Fruit fly (Drosophila melanogaster): ENCODE measurements around the gene Cad96Ca.

Cad96Ca gene

DNA sequence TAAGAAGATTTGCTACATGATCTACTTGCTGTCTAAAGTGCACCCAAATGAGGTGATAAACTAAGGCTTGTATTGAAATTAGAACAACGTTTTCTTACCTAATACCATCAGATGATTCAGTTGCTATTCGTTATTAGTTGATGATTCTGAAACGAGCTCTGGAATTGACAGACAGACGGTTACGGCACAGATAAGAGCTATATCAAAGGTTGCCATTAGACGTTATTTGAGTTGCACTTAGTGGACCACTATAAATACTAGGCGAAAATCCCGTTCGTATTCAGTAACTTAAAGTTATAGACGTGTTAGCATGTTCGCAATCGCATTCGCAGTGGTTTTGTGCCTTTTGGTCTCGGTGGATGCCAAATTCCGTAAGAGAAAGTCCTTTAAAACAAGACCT is 31.8 kb upstream of the Cad96Ca start, which contains the start of gene to:
to (plus strand) TSS at position 301 of the 400 bp plus-strand sequence.
- TF ChIP-seq Eip78C (GFP tag), result no peak
- TF ChIP-seq vri (GFP tag; optimal IDR thresholded peaks at IDR 0.05), result no peak
- TF ChIP-seq CG8632 (GFP tag; optimal IDR thresholded peaks at IDR 0.05), result no peak
- no peak for TF ChIP-seq esn (GFP tag; optimal IDR thresholded peaks at IDR 0.05)
- TF ChIP-seq CG11902 (GFP tag; optimal IDR thresholded peaks at IDR 0.05), result no peak
- no peak for TF ChIP-seq CG3032 (tag; optimal IDR thresholded peaks at IDR 0.05)
- TF ChIP-seq CG8319 (GFP tag; optimal IDR thresholded peaks at IDR 0.05), result no peak
- TF ChIP-seq CG7368 (GFP tag; optimal IDR thresholded peaks at IDR 0.05), result no peak
- TF ChIP-seq dsx (GFP tag; optimal IDR thresholded peaks at IDR 0.05; ENCODE audit: poor library complexity, severe bottlenecking), result no peak
- TF ChIP-seq CG4318 (GFP tag; optimal IDR thresholded peaks at IDR 0.05), result no peak
- no peak for TF ChIP-seq CG32006 (GFP tag; optimal IDR thresholded peaks at IDR 0.05)
- TF ChIP-seq CG10631 (GFP tag; optimal IDR thresholded peaks at IDR 0.05), result no peak
- no peak for TF ChIP-seq Sox15 (GFP tag; optimal IDR thresholded peaks at IDR 0.05)
- TF ChIP-seq Eip93F (GFP tag; optimal IDR thresholded peaks at IDR 0.05), result no peak
- TF ChIP-seq Gug (GFP tag; IDR thresholded peaks at IDR 0.05), result no peak
- no peak for TF ChIP-seq CG1621 (tag; optimal IDR thresholded peaks at IDR 0.05)
- no peak for TF ChIP-seq CG11294 (GFP tag; IDR thresholded peaks at IDR 0.05)

DNA sequence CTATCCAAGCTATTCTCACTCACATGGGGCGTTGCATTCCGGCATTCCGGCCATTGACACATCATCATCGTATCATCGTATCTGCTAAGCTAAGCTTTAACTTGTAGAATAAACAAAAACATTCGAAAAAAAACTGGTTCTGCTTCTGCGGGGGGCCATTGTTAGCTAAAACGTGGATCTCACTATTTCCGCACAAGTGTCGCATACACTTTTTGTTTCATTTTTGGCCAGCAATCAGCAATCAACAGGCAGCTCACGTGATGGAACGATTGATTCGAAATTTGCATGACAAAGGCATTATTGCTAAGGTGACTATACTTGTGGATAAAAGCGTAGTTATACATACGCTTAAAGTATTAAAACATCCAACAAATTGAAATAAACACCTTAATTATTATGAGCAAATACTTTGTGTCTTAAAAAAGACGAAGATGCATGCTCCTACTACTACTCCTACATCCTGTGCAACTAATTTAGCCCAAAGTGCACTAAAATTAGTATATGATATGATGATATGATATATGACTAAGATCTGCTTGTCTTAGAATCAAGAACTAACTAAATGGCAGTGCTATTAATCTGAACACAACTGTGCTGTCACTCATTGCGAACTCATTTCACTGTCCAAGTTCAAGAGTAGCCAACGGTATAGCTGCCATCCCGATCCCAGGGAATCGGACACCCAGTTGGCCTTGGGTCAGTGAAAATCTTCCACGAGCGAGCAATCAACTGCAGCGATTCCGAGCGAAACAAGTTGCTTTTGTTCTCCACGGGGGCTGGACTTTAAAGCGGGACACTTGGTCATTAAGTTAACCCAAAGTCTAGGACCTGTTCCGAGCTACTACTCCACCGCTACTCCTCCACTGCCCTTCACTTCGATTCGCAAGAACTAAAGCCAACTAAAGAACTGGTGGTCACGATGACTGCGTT is 31.0 kb upstream of the Cad96Ca start:
- TF ChIP-seq spab (GFP tag; optimal IDR thresholded peaks at IDR 0.05) (peak; percentile 22), CG6808 (GFP tag; optimal IDR thresholded peaks at IDR 0.05) (peak; percentile 47), CG1621 (tag; optimal IDR thresholded peaks at IDR 0.05) (peak; percentile 45), OdsH (GFP tag; optimal IDR thresholded peaks at IDR 0.05) (no peak), CG3919 (GFP tag; optimal IDR thresholded peaks at IDR 0.05) (peak; percentile 6), CG3032 (tag; optimal IDR thresholded peaks at IDR 0.05) (peak; percentile 42), dsx (GFP tag; optimal IDR thresholded peaks at IDR 0.05; ENCODE audit: poor library complexity, severe bottlenecking) (peak; percentile 56), Eip78C (GFP tag) (peak; percentile 78), ss (GFP tag; optimal IDR thresholded peaks at IDR 0.05) (peak; percentile 28 to 32), Ets96B (tag; optimal IDR thresholded peaks at IDR 0.05) (peak; percentile 39), CG6854 (GFP tag; optimal IDR thresholded peaks at IDR 0.05) (no peak), topi (GFP tag; optimal IDR thresholded peaks at IDR 0.05) (no peak), CG10669 (GFP tag; optimal IDR thresholded peaks at IDR 0.05) (peak; percentile 31), Eip75B (GFP tag; optimal IDR thresholded peaks at IDR 0.05) (peak; percentile 31)

DNA sequence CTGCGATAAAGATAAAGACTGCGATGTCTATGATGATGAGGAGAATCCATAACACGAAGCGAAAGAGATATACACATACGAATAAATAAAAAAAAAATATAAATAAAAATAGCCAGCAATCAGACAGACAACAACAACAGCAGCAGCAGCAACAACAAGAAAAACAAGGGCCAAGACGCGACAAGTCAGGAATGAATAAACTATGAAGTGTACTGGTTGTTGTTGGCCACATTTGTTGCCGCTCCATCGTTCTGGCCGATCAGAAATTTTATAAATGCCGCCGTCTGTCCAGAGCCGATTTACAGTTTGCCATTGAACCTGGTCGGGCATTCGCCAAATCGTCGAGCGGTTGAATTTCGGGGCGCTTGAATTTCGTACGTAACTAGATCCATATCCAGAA is 29.2 kb upstream of the Cad96Ca start, which contains the start of gene Jhbp7:
Jhbp7 (plus strand) TSS at position 301 of the 400 bp plus-strand sequence.
- TF ChIP-seq CG11762 (GFP tag; optimal IDR thresholded peaks at IDR 0.05; ENCODE audit: insufficient read depth) (no peak), dsx (GFP tag; optimal IDR thresholded peaks at IDR 0.05; ENCODE audit: poor library complexity, severe bottlenecking) (peak; percentile 8), ss (GFP tag; optimal IDR thresholded peaks at IDR 0.05) (peak in 1 of 2 experiments; percentile 0)

DNA sequence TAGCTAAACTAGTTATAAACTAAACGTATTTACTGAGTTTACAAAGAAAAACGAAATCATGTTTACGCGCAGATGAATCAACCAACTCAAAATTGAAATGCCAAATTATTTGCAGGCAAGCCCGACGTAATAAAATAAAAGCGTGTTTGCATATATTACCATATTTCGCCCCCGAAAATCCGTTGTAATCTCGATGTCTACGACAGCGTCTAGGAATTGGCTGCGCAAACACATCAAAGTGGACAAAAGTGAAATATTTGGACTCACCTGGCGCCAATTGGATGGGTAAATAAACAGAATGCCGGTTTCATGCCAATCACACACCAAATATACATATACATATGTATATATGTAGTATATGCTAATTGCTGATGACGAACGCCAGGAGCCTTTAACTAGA is 28.0 kb upstream of the Cad96Ca start:
- TF ChIP-seq CG10631 (GFP tag; optimal IDR thresholded peaks at IDR 0.05) (no peak), fkh (GFP tag; optimal IDR thresholded peaks at IDR 0.05) (peak; percentile 56), CG11294 (GFP tag; IDR thresholded peaks at IDR 0.05) (no peak), Sox102F (GFP tag; optimal IDR thresholded peaks at IDR 0.05) (no peak), Eip93F (GFP tag; optimal IDR thresholded peaks at IDR 0.05) (no peak), esn (GFP tag; optimal IDR thresholded peaks at IDR 0.05) (no peak), Ets96B (tag; optimal IDR thresholded peaks at IDR 0.05) (no peak), Eip78C (GFP tag) (peak; percentile 16)

DNA sequence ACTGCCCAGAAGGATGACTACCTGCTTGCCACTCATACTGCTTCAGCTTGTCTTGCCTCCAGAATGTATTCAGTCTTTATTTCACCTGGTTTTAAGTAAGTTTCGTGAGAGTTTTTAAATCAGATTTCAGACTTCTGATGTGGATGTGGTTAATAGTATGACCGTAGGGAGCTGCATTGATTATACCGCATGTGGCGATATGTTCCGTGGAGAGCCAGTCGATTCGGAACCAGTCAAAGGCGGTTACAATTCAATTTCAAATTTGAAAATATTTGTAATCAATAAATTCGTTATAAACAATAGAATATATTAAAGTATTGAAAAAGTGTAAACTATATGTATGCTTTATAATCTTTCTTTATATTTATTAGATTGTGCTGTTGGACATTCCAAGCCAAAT is 27.3 kb upstream of the Cad96Ca start, which contains the start of gene Sil1:
Sil1 (minus strand) TSS at position 168 of the 400 bp plus-strand sequence.
- TF ChIP-seq CG1621 (tag; optimal IDR thresholded peaks at IDR 0.05) (peak; percentile 45), CG6808 (GFP tag; optimal IDR thresholded peaks at IDR 0.05) (no peak)
